Fruit fly (Drosophila melanogaster) whole organism, adult: ENCODE measurements around the gene raw.

ENCODE experiments used
- CG7101 ChIP-seq: fragments of 200-800 bp; sonication (Bioruptor generic); optimal IDR thresholded peaks from 2 replicates; lab custom pipeline; 2018; ENCODE audit warnings: missing biosample characterization, mild to moderate bottlenecking, missing genetic modification characterization, moderate library complexity
- Clk ChIP-seq: fragments of 200-800 bp; sonication (Bioruptor generic); optimal IDR thresholded peaks from 2 replicates; lab custom pipeline; 2017; ENCODE audit warnings: missing biosample characterization, missing genetic modification characterization
- Hr96 ChIP-seq: fragments of 200-800 bp; sonication (Bioruptor generic); optimal IDR thresholded peaks from 2 replicates; lab custom pipeline; 2016; ENCODE audit warnings: missing biosample characterization, missing genetic modification characterization
- cnc ChIP-seq, 2 experiments: fragments of >200 bp; optimal IDR thresholded peaks; 2 replicates each; lab custom pipeline; 2017
- kay ChIP-seq: fragments of 200-800 bp; sonication (Bioruptor generic); peaks from one replicate; lab custom pipeline; 2016; ENCODE audit warnings: missing biosample characterization, missing genetic modification characterization, borderline replicate concordance
- tj ChIP-seq: fragments of 200-800 bp; sonication (Bioruptor generic); optimal IDR thresholded peaks from 3 replicates; lab custom pipeline; 2017; ENCODE audit warnings: missing biosample characterization, mild to moderate bottlenecking, missing genetic modification characterization, moderate library complexity

DNA sequence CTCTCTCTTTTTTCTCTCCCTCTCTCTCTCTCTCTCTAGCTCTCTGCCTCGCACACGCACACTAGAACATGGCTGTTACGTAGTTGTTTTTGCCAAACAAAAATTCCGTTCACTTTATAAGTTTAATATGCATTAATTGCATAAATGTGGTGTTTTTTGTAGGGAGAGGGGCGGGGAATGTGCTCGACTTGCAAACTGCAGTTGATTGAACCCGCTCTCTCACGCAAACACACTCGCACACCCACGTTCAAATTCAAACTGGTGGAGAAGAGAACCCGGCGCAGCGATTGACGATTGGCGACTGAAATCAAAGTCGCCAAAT is 31.4 kb downstream of the raw start:
- TF ChIP-seq kay (GFP tag; lab: Kevin White, UChicago) = no peak
- TF ChIP-seq tj (GFP tag; lab: Kevin White, UChicago) = peak; percentile 99
- no peak for TF ChIP-seq Clk (GFP tag; lab: Kevin White, UChicago)
- no peak for TF ChIP-seq cnc (optimal IDR thresholded peaks at IDR 0.05; lab: Kevin White, UChicago)
- peak; percentile 5 for TF ChIP-seq Hr96 (GFP tag; lab: Kevin White, UChicago)
- no peak for TF ChIP-seq CG7101
